Fruit fly (Drosophila melanogaster): Measurements from ENCODE around the gene CG34433.

DNA sequence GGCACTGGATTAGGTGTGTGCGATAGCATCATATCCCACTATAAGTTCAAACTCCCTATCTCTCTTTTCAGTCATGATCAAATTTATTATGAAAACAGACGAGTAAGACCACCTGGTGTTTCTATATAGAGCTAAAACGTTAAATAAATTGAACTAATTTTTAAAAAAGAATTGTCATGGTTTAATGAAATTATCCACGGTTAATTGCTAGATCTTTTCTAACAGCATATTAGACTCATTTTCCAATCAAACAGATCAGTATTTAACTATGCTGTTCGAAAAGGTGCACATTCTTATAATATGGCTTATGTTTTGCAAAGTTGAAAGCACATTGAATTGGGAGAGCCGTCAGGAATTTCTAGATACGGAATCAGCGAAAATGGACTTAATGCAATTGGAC lies 45.9 kb upstream of the CG34433 start, which contains the start of gene PH4alphaNE3:
- TF ChIP-seq onecut (GFP tag; IDR thresholded peaks at IDR 0.05) (no peak), CG11093 (GFP tag; IDR thresholded peaks at IDR 0.05) (no peak), cato (GFP tag; optimal IDR thresholded peaks at IDR 0.05; ENCODE audit: borderline replicate concordance) (no peak), sim (GFP tag; IDR thresholded peaks at IDR 0.05) (no peak), knrl (GFP tag; IDR thresholded peaks at IDR 0.05; ENCODE audit: partially characterized antibody) (no peak)
